Worm (Caenorhabditis elegans): ENCODE measurements around the gene F58H1.8.

The F58H1.8 gene

DNA sequence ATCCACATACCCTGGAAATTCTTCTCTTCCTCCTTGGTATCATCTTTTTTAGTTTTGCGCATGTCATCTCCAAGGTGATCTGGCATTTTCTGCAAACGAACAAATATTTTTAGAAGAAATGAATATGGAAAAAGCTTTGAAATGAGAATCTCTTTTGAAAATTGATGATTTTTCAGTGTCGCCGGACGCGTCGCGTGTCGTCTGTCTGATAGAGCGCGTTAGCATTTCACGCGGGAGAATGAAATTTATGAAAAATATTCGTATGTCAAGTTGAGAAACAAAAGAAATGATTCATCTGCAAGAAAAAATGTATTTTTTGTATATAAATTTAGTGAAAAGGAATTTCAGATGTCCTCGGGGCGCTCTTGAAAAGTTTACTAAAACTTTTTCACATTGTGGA, 47.4 kb downstream of the F58H1.8 start, which contains the start of gene rpt-1 (continued):
- no peak for TF ChIP-seq nhr-76 (tag; optimal IDR thresholded peaks at IDR 0.05)
- TF ChIP-seq daf-12 (tag; optimal IDR thresholded peaks at IDR 0.05): no peak
- TF ChIP-seq sdz-12 (GFP tag; optimal IDR thresholded peaks at IDR 0.05): no peak
- TF ChIP-seq Y48G9A.11 (GFP tag; IDR thresholded peaks at IDR 0.05): no peak
- no peak for TF ChIP-seq pqm-1 (tag; optimal IDR thresholded peaks at IDR 0.05)
- TF ChIP-seq ceh-32 (tag; optimal IDR thresholded peaks at IDR 0.05; ENCODE audit: poor library complexity): no peak
- no peak for TF ChIP-seq nhr-111 (GFP tag; optimal IDR thresholded peaks at IDR 0.05)
- TF ChIP-seq tra-1 (GFP tag; IDR thresholded peaks at IDR 0.05): no peak
- TF ChIP-seq vab-7 (GFP tag; IDR thresholded peaks at IDR 0.05): no peak
- TF ChIP-seq nhr-10 (tag; optimal IDR thresholded peaks at IDR 0.05): no peak
- TF ChIP-seq fos-1 (tag; optimal IDR thresholded peaks at IDR 0.05): no peak
- no peak for TF ChIP-seq ceh-20 (GFP tag; IDR thresholded peaks at IDR 0.05)
- TF ChIP-seq zfp-3 (GFP tag; conservative IDR thresholded peaks at IDR 0.05): no peak
- no peak for TF ChIP-seq F44E2.7 (GFP tag; IDR thresholded peaks at IDR 0.05)
- peak; percentile 90 for TF ChIP-seq aha-1 (tag)
- no peak for TF ChIP-seq tag-97 (GFP tag; IDR thresholded peaks at IDR 0.05)
- TF ChIP-seq ZK546.5 (tag; optimal IDR thresholded peaks at IDR 0.05): no peak
- TF ChIP-seq pha-4 (GFP tag; IDR thresholded peaks at IDR 0.05): no peak
- TF ChIP-seq pha-4 (tag; optimal IDR thresholded peaks at IDR 0.05): no peak
- TF ChIP-seq zip-11 (GFP tag; IDR thresholded peaks at IDR 0.05): no peak
- TF ChIP-seq ces-1 (GFP tag; optimal IDR thresholded peaks at IDR 0.05): no peak
- no peak for TF ChIP-seq skn-1 (tag; optimal IDR thresholded peaks at IDR 0.05)
- no peak for TF ChIP-seq zag-1 (tag; optimal IDR thresholded peaks at IDR 0.05)
- TF ChIP-seq hlh-30 (tag; optimal IDR thresholded peaks at IDR 0.05; ENCODE audit: insufficient read depth): peak; percentile 82
- no peak for TF ChIP-seq dmd-9 (GFP tag; IDR thresholded peaks at IDR 0.05)
- TF ChIP-seq lir-3 (tag; optimal IDR thresholded peaks at IDR 0.05): no peak
- TF ChIP-seq ztf-11 (tag; optimal IDR thresholded peaks at IDR 0.05): no peak
- TF ChIP-seq egl-43 (GFP tag; IDR thresholded peaks at IDR 0.05): no peak
- no peak for TF ChIP-seq zip-2 (tag; optimal IDR thresholded peaks at IDR 0.05)
- TF ChIP-seq T20F7.1 (GFP tag; optimal IDR thresholded peaks at IDR 0.05): peak; percentile 3
- peak; percentile 19 for TF ChIP-seq hlh-11 (tag; optimal IDR thresholded peaks at IDR 0.05)
- no peak for TF ChIP-seq aly-2 (tag; optimal IDR thresholded peaks at IDR 0.05)
- no peak for TF ChIP-seq ctbp-1 (GFP tag; IDR thresholded peaks at IDR 0.05)
- TF ChIP-seq ceh-62 (tag; optimal IDR thresholded peaks at IDR 0.05): no peak
- TF ChIP-seq snpc-4 (tag; optimal IDR thresholded peaks at IDR 0.05): peak; percentile 60
- no peak for TF ChIP-seq cey-2 (tag; optimal IDR thresholded peaks at IDR 0.05; ENCODE audit: borderline replicate concordance, insufficient read depth)
- TF ChIP-seq nhr-237 (tag; optimal IDR thresholded peaks at IDR 0.05): no peak
- TF ChIP-seq ceh-28 (tag; optimal IDR thresholded peaks at IDR 0.05): no peak
- TF ChIP-seq madf-9 (GFP tag; conservative IDR thresholded peaks at IDR 0.05): no peak
- TF ChIP-seq arid-1 (GFP tag; conservative IDR thresholded peaks at IDR 0.05): no peak
- TF ChIP-seq rbr-2 (tag; optimal IDR thresholded peaks at IDR 0.05): peak; percentile 39
- no peak for TF ChIP-seq Y5F2A.4 (GFP tag; optimal IDR thresholded peaks at IDR 0.05)
- peak; percentile 44; the same call in 1 of the 2 replicates for TF ChIP-seq hmg-1.1 (GFP tag; IDR thresholded peaks at IDR 0.05)
- TF ChIP-seq lin-13 (GFP tag; optimal IDR thresholded peaks at IDR 0.05): peak; percentile 57
- no peak for TF ChIP-seq madf-5 (GFP tag; IDR thresholded peaks at IDR 0.05)
- no peak for TF ChIP-seq Y105C5A.15 (GFP tag; IDR thresholded peaks at IDR 0.05)
- TF ChIP-seq jun-1 (tag; optimal IDR thresholded peaks at IDR 0.05): no peak
- peak; percentile 5 for TF ChIP-seq unc-130 (GFP tag; optimal IDR thresholded peaks at IDR 0.05)
- no peak for TF ChIP-seq ZK337.2 (GFP tag; IDR thresholded peaks at IDR 0.05)
- no peak for TF ChIP-seq D1046.2 (GFP tag; IDR thresholded peaks at IDR 0.05)
- TF ChIP-seq saeg-2 (GFP tag; IDR thresholded peaks at IDR 0.05): no peak
- TF ChIP-seq unc-39 (tag; optimal IDR thresholded peaks at IDR 0.05): no peak
- no peak for TF ChIP-seq nhr-42 (GFP tag; IDR thresholded peaks at IDR 0.05)
- TF ChIP-seq zfp-2 (tag; optimal IDR thresholded peaks at IDR 0.05): no peak
